Fruit fly (Drosophila melanogaster): ENCODE results near the gene ncd.

Gene ncd

DNA sequence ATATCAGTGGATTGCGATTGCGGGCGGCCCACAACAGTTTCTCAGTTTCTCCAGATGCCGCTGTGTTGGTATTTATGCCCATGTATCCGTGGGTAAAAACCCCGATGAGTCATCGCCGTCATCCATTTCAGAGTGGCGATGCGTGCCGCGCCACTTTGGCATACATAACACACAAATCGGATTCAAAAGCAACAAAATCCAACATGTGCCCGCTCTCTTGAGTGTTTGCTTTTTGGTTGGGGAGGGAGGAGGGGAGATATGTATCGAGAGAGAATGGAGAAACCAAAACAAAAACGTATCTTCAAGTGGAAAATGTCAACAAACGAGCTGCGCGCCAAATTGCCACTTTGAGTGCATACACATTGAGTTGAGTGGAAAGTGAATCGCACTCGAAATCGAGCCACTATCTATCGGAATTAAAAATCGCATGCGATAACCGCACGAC is 35.3 kb downstream of the ncd start (continued):
- TF ChIP-seq CG1603 (tag; optimal IDR thresholded peaks at IDR 0.05) (no peak), CG11560 (tag; IDR thresholded peaks at IDR 0.05) (no peak), CG14965 (GFP tag; optimal IDR thresholded peaks at IDR 0.05; ENCODE audit: borderline replicate concordance) (no peak), BtbVII (GFP tag; optimal IDR thresholded peaks at IDR 0.05) (peak; percentile 6), p53 (GFP tag; optimal IDR thresholded peaks at IDR 0.05) (no peak), en (GFP tag; optimal IDR thresholded peaks at IDR 0.05) (no peak), CG3726 (GFP tag; IDR thresholded peaks at IDR 0.05) (no peak), nerfin-2 (GFP tag; IDR thresholded peaks at IDR 0.05; ENCODE audit: partially characterized antibody) (no peak; the same call in 1 of the 2 replicates), CG15479 (GFP tag; optimal IDR thresholded peaks at IDR 0.05) (peak; percentile 65), tio (GFP tag; optimal IDR thresholded peaks at IDR 0.05) (no peak), CG6689 (GFP tag; IDR thresholded peaks at IDR 0.05) (no peak), wdn (GFP tag; IDR thresholded peaks at IDR 0.05) (no peak), bowl (GFP tag; IDR thresholded peaks at IDR 0.05) (no peak), CG18262 (tag; optimal IDR thresholded peaks at IDR 0.05) (no peak), schlank (tag; optimal IDR thresholded peaks at IDR 0.05) (no peak), HLH3B (GFP tag; IDR thresholded peaks at IDR 0.05) (peak; percentile 30; the same call in 1 of the 2 replicates), Trl (optimal IDR thresholded peaks at IDR 0.05) (peak in 1 of 2 experiments; percentile 96), Trl (GFP tag; optimal IDR thresholded peaks at IDR 0.05) (no peak), CG10565 (GFP tag; optimal IDR thresholded peaks at IDR 0.05) (no peak), CG4820 (GFP tag; optimal IDR thresholded peaks at IDR 0.05) (no peak), Sin3A (optimal IDR thresholded peaks at IDR 0.05) (no peak)

DNA sequence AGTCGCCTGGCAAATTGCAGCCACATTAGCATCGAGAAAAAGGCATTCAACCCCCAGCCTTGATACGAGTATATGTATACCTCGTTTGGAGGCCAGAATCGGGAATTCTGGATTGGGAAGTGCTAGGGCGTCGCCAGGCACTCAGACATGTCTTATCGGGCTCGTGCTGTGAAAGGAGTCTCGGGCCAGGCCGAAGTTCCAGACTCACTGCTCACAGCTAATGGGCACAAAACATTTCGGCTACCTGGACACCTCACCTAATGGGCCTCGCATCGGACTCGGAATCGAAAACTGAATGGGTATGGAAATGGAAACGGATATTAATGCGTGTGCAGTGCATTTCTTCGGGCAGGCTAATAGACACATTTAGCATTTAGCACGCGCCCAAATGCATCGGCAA is 36.0 kb downstream of the ncd start:
- TF ChIP-seq Usf (GFP tag; optimal IDR thresholded peaks at IDR 0.05) (no peak), CG6854 (GFP tag; optimal IDR thresholded peaks at IDR 0.05) (no peak), bigmax (GFP tag; optimal IDR thresholded peaks at IDR 0.05) (no peak), cad (GFP tag; optimal IDR thresholded peaks at IDR 0.05) (no peak), croc (GFP tag; conservative IDR thresholded peaks at IDR 0.05) (no peak), CG3726 (GFP tag; IDR thresholded peaks at IDR 0.05) (no peak), CG30431 (GFP tag; optimal IDR thresholded peaks at IDR 0.05) (no peak), pros (GFP tag; optimal IDR thresholded peaks at IDR 0.05) (no peak), Dbx (GFP tag; IDR thresholded peaks at IDR 0.05) (no peak), Hmx (GFP tag; optimal IDR thresholded peaks at IDR 0.05) (no peak), CG17328 (GFP tag; IDR thresholded peaks at IDR 0.05) (no peak), gcm2 (GFP tag; optimal IDR thresholded peaks at IDR 0.05) (no peak), CG7987 (GFP tag; optimal IDR thresholded peaks at IDR 0.05) (no peak), Gsc (GFP tag; IDR thresholded peaks at IDR 0.05) (no peak), prd (optimal IDR thresholded peaks at IDR 0.05) (no peak), prd (GFP tag; IDR thresholded peaks at IDR 0.05) (0 out of 3 replicates have a peak, but pooled peaks have one; percentile 13), z (GFP tag; IDR thresholded peaks at IDR 0.05) (peak; percentile 48; the same call in 2 of the 3 replicates), lola (GFP tag; optimal IDR thresholded peaks at IDR 0.05) (no peak), ERR (GFP tag; optimal IDR thresholded peaks at IDR 0.05) (no peak), Elba2 (GFP tag; optimal IDR thresholded peaks at IDR 0.05) (no peak), Ets65A (GFP tag) (peak; percentile 66), CG16863 (GFP tag; optimal IDR thresholded peaks at IDR 0.05) (no peak), ato (GFP tag; IDR thresholded peaks at IDR 0.05; ENCODE audit: partially characterized antibody) (no peak), D (optimal IDR thresholded peaks at IDR 0.05) (peak; percentile 11), D (GFP tag; optimal IDR thresholded peaks at IDR 0.05) (no peak), zen (tag; optimal IDR thresholded peaks at IDR 0.05) (peak; percentile 91), Hr51 (GFP tag; optimal IDR thresholded peaks at IDR 0.05) (no peak), zfh1 (GFP tag; IDR thresholded peaks at IDR 0.05) (no peak), CG10979 (tag; optimal IDR thresholded peaks at IDR 0.05) (no peak), CG3838 (GFP tag; optimal IDR thresholded peaks at IDR 0.05) (no peak), CG7745 (tag; optimal IDR thresholded peaks at IDR 0.05) (no peak), CG2129 (GFP tag; IDR thresholded peaks at IDR 0.05; ENCODE audit: partially characterized antibody) (no peak), gsb (GFP tag; IDR thresholded peaks at IDR 0.05) (no peak)

Measured in whole organism, embryonic.